Worm (Caenorhabditis elegans) whole organism, L4 larva: ENCODE measurements around the gene F49C12.6.

Experiments used
- aly-2 ChIP-seq: sonication (generic microtip); optimal IDR thresholded peaks from 2 replicates; lab custom pipeline; 2018; ENCODE audit warnings: missing biosample characterization, missing genetic modification characterization
- hlh-11 ChIP-seq: fragments of 200-800 bp; sonication (Bioruptor generic); optimal IDR thresholded peaks from 2 replicates; lab custom pipeline; 2018; ENCODE audit warnings: mild to moderate bottlenecking, missing genetic modification characterization, missing compliant biosample characterization
- nhr-77 ChIP-seq: fragments of 150-350 bp; optimal IDR thresholded peaks from 2 replicates; lab custom pipeline; 2014; ENCODE audit warnings: missing biosample characterization, missing genetic modification characterization
- ztf-7 ChIP-seq: fragments of 150-350 bp; optimal IDR thresholded peaks from 2 replicates; lab custom pipeline; 2014; ENCODE audit warnings: missing biosample characterization, missing genetic modification characterization

DNA sequence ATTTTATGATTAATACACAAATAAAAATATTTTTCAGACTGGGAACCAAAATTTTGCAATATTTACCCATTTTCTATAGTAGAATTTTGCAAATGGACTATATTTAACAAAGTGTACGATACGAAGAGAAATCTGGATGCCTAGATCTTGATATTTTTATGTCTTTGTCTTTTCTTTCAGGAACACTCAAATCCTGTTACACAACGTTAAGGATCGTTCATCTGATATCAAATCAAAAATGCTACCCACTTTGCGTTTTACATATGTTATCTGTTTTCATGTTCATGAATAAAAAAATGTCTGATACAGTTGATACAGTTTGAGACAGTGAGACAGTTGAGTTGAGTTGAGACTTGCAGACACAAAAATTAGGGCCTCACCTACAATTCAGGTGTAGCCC lies 12.6 kb downstream of the F49C12.6 start, which contains the start of gene F49C12.1:
- TF ChIP-seq nhr-77 (no peak), ztf-7 (tag; lab: Kevin White, UChicago) (no peak), aly-2 (no peak), hlh-11 (tag; lab: Kevin White, UChicago) (no peak)
